Worm (Caenorhabditis elegans): Measurements from ENCODE around the gene gspd-1.

gspd-1 gene

DNA sequence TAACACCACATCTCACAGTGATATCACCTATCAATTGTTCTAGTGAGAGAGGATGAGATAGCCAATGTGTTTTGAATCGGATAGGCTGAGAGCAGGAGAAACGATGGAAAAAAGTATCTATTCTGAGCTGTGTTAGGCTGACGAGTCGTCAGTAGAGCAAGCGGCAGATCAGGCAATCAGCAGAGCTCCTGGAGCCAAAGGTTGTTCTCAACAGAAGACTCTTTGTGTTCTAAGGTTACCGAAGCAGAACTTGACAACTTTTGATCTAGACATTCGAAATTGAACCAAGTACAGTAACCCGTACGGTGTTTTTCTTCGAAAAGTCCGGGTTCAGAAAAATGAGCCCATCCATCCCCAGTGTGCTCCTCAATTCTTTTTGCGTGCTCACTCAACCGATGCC, 35.5 kb downstream of the gspd-1 start:
- TF ChIP-seq rnt-1 (tag; optimal IDR thresholded peaks at IDR 0.05) (peak; percentile 37), pqm-1 (tag; optimal IDR thresholded peaks at IDR 0.05) (no peak), nhr-71 (tag; optimal IDR thresholded peaks at IDR 0.05) (peak; percentile 22)

DNA sequence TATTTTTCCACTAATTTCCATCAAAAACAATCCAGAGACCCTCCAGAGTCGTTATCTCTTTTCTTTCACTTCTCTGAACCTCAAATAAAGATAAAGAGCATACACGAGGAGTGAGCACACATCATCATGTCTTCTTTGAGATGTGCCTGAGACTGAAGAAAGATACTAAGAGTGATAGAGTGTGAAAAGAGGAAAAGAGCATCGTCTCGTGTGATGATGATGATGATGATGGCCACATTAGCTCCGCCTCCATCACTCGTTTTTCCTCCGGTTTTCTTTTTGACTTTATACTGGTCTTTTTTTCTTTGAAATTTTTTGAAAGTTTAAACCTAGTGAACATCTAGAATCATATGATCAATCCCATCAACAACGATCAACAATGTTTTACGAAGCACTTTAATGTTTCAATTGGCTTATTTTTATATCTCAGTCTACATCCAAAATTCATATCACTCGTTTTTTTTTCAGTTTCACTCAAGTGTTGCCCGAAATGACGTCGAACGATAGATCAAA, 36.8 kb downstream of the gspd-1 start, which contains the start of gene T01G1.2:
T01G1.2 (plus strand) TSS at position 463 of the 513 bp plus-strand sequence.
- no peak for TF ChIP-seq sox-4 (tag; optimal IDR thresholded peaks at IDR 0.05)
- no peak for TF ChIP-seq F16B12.6 (tag; optimal IDR thresholded peaks at IDR 0.05)
- no peak for TF ChIP-seq nhr-12 (tag; optimal IDR thresholded peaks at IDR 0.05)
- TF ChIP-seq fkh-10 (GFP tag; optimal IDR thresholded peaks at IDR 0.05) = no peak
- TF ChIP-seq ceh-82 (tag; optimal IDR thresholded peaks at IDR 0.05) = no peak
- TF ChIP-seq nhr-28 (tag; optimal IDR thresholded peaks at IDR 0.05) = no peak
- no peak for TF ChIP-seq fkh-4 (tag; optimal IDR thresholded peaks at IDR 0.05; ENCODE audit: borderline replicate concordance)
- TF ChIP-seq pax-3 (tag; optimal IDR thresholded peaks at IDR 0.05) = no peak
- TF ChIP-seq efl-3 (GFP tag; optimal IDR thresholded peaks at IDR 0.05) = no peak
- no peak for TF ChIP-seq C16A3.4 (tag; optimal IDR thresholded peaks at IDR 0.05)
- TF ChIP-seq mef-2 (tag; optimal IDR thresholded peaks at IDR 0.05) = peak; percentile 7
- TF ChIP-seq nhr-76 (tag; optimal IDR thresholded peaks at IDR 0.05) = no peak
- TF ChIP-seq C34B4.2 (tag; optimal IDR thresholded peaks at IDR 0.05) = no peak
- TF ChIP-seq rnt-1 (tag; optimal IDR thresholded peaks at IDR 0.05) = peak; percentile 61
- peak; percentile 42 for TF ChIP-seq dsc-1 (tag; optimal IDR thresholded peaks at IDR 0.05)
- TF ChIP-seq elt-3 (tag; optimal IDR thresholded peaks at IDR 0.05) = no peak
- TF ChIP-seq pag-3 (tag; optimal IDR thresholded peaks at IDR 0.05; ENCODE audit: borderline replicate concordance, insufficient read depth) = peak; percentile 4
- peak; percentile 73 for TF ChIP-seq nhr-71 (tag; optimal IDR thresholded peaks at IDR 0.05)
- no peak for TF ChIP-seq nhr-11 (tag; optimal IDR thresholded peaks at IDR 0.05)
- TF ChIP-seq fkh-8 (tag; optimal IDR thresholded peaks at IDR 0.05) = no peak
- peak in 1 of 2 experiments; percentile 25 for TF ChIP-seq mdl-1 (tag; optimal IDR thresholded peaks at IDR 0.05)
- no peak for TF ChIP-seq zag-1 (tag; optimal IDR thresholded peaks at IDR 0.05)
- no peak for TF ChIP-seq lin-39 (tag; optimal IDR thresholded peaks at IDR 0.05)
- no peak for TF ChIP-seq lir-3 (tag; optimal IDR thresholded peaks at IDR 0.05; ENCODE audit: poor library complexity)
- TF ChIP-seq Y116A8C.19 (tag; optimal IDR thresholded peaks at IDR 0.05; ENCODE audit: borderline replicate concordance) = no peak
- TF ChIP-seq lin-13 (GFP tag; optimal IDR thresholded peaks at IDR 0.05) = no peak
- no peak for TF ChIP-seq blmp-1 (tag; optimal IDR thresholded peaks at IDR 0.05)
- TF ChIP-seq fos-1 (tag; optimal IDR thresholded peaks at IDR 0.05) = no peak
- TF ChIP-seq snu-23 (GFP tag; optimal IDR thresholded peaks at IDR 0.05) = peak; percentile 22
- TF ChIP-seq ceh-88 (GFP tag; IDR thresholded peaks at IDR 0.05) = no peak
- TF ChIP-seq unc-86 (tag; optimal IDR thresholded peaks at IDR 0.05) = no peak
- no peak for TF ChIP-seq ets-5 (GFP tag; IDR thresholded peaks at IDR 0.05)
- TF ChIP-seq nhr-77 (tag; optimal IDR thresholded peaks at IDR 0.05) = no peak
- TF ChIP-seq sptf-1 (tag; optimal IDR thresholded peaks at IDR 0.05) = no peak
- no peak for TF ChIP-seq grh-1 (GFP tag; IDR thresholded peaks at IDR 0.05)
- no peak for TF ChIP-seq C04F5.9 (tag; optimal IDR thresholded peaks at IDR 0.05)
- no peak for TF ChIP-seq mab-9 (GFP tag; IDR thresholded peaks at IDR 0.05)
- TF ChIP-seq dpl-1 (GFP tag; optimal IDR thresholded peaks at IDR 0.05) = peak in 1 of 3 experiments; percentile 6
- TF ChIP-seq aly-2 (tag; optimal IDR thresholded peaks at IDR 0.05) = no peak
- TF ChIP-seq egl-13 (tag; optimal IDR thresholded peaks at IDR 0.05) = peak; percentile 15
- no peak for TF ChIP-seq ceh-90 (tag; optimal IDR thresholded peaks at IDR 0.05)
- no peak for TF ChIP-seq xbp-1 (tag; optimal IDR thresholded peaks at IDR 0.05)
- TF ChIP-seq ceh-8 (GFP tag; optimal IDR thresholded peaks at IDR 0.05) = no peak
- TF ChIP-seq unc-130 (tag; optimal IDR thresholded peaks at IDR 0.05) = peak; percentile 31
- TF ChIP-seq ztf-4 (tag; optimal IDR thresholded peaks at IDR 0.05) = no peak
- no peak for TF ChIP-seq ceh-63 (GFP tag; optimal IDR thresholded peaks at IDR 0.05)
- TF ChIP-seq egl-27 (tag; optimal IDR thresholded peaks at IDR 0.05) = no peak
- no peak for TF ChIP-seq snpc-4 (tag; optimal IDR thresholded peaks at IDR 0.05)
- TF ChIP-seq irx-1 (tag; optimal IDR thresholded peaks at IDR 0.05) = no peak
- TF ChIP-seq mep-1 (tag; optimal IDR thresholded peaks at IDR 0.05) = no peak
